Worm (Caenorhabditis elegans) whole organism, early embryonic: Measurements from ENCODE around the gene srlf-11.

Experiments used
- B0310.2 ChIP-seq: sonication (generic microtip); optimal IDR thresholded peaks from 2 replicates; lab custom pipeline; 2016; ENCODE audit warnings: mild to moderate bottlenecking, missing genetic modification characterization, missing compliant biosample characterization
- aly-1 ChIP-seq: sonication (generic microtip); optimal IDR thresholded peaks from 2 replicates; lab custom pipeline; 2016; ENCODE audit warnings: missing genetic modification characterization, missing compliant biosample characterization
- ama-1 ChIP-seq: fragments of 150-350 bp; optimal IDR thresholded peaks from 2 replicates; lab custom pipeline; 2014
- ceh-13 ChIP-seq: fragments of 200-800 bp; sonication (Bioruptor generic); optimal IDR thresholded peaks from 2 replicates; lab custom pipeline; 2018; ENCODE audit warnings: mild to moderate bottlenecking, missing genetic modification characterization, missing compliant biosample characterization
- ceh-36 ChIP-seq: sonication (generic microtip); optimal IDR thresholded peaks from 2 replicates; lab custom pipeline; 2016; ENCODE audit warnings: missing genetic modification characterization, inconsistent platforms, missing compliant biosample characterization
- flt-1 ChIP-seq: fragments of 200-800 bp; sonication (Bioruptor generic); IDR thresholded peaks from 2 replicates; pipeline ENCODE4 v1.3.6; 2022; ENCODE audit warnings: missing genetic modification characterization, missing compliant biosample characterization
- hmbx-1 ChIP-seq: sonication (generic microtip); optimal IDR thresholded peaks from 2 replicates; lab custom pipeline; 2016; ENCODE audit warnings: mild to moderate bottlenecking, missing genetic modification characterization, missing compliant biosample characterization
- hmg-4 ChIP-seq: fragments of 200-800 bp; sonication (Bioruptor generic); optimal IDR thresholded peaks from 2 replicates; lab custom pipeline; 2018; ENCODE audit warnings: mild to moderate bottlenecking, missing genetic modification characterization, missing compliant biosample characterization
- pes-1 ChIP-seq: fragments of 200-800 bp; sonication (Bioruptor generic); IDR thresholded peaks from 2 replicates; pipeline ENCODE4 v1.3.6; 2022; ENCODE audit warnings: missing genetic modification reagents, missing genetic modification characterization, missing compliant biosample characterization
- sea-1 ChIP-seq: fragments of 200-800 bp; sonication (Bioruptor generic); conservative IDR thresholded peaks from 2 replicates; pipeline ENCODE4 v1.3.6; 2022; ENCODE audit warnings: missing genetic modification characterization, missing compliant biosample characterization
- tbx-37 ChIP-seq: fragments of 200-800 bp; sonication (Bioruptor generic); conservative IDR thresholded peaks from 2 replicates; pipeline ENCODE4 v1.3.6; 2022; ENCODE audit warnings: missing genetic modification reagents, missing genetic modification characterization, missing compliant biosample characterization
- tra-4 ChIP-seq: sonication (generic microtip); optimal IDR thresholded peaks from 2 replicates; lab custom pipeline; 2017; ENCODE audit warnings: missing genetic modification characterization, missing compliant biosample characterization

DNA sequence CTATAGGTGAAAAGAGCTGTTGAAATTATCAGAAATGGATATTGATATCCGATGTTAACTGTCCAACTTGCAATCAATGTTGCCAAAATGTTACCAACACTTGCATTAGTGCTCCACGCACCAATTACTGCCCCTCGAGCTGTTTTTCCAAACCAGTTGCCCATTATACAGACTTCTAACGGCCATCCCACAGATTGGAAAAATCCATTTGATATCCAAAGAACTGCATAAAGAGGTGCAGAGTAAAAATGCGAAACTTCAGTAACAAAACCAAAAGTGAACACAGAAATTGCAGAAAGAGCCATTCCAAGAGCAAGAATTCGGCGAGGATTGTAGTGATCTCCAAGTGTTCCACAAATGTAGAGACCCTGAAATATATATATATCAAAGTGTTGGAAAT is 31.8 kb downstream of the srlf-11 start:
- TF ChIP-seq ceh-36 (tag; lab: Kevin White, UChicago), result no peak
- TF ChIP-seq sea-1, result no peak
- no peak for TF ChIP-seq hmg-4 (GFP tag; lab: Kevin White, UChicago)
- no peak for TF ChIP-seq tbx-37 (GFP tag; lab: Robert Waterston, UW)
- no peak for TF ChIP-seq B0310.2 (tag; lab: Kevin White, UChicago)
- TF ChIP-seq ama-1 (lab: Kevin White, UChicago), result no peak
- no peak for TF ChIP-seq tra-4 (tag; lab: Kevin White, UChicago)
- TF ChIP-seq ceh-13 (GFP tag; lab: Kevin White, UChicago), result no peak
- TF ChIP-seq pes-1 (GFP tag; lab: Robert Waterston, UW), result no peak
- TF ChIP-seq aly-1 (tag; lab: Kevin White, UChicago), result no peak
- no peak for TF ChIP-seq flt-1 (GFP tag; lab: Robert Waterston, UW)
- no peak for TF ChIP-seq hmbx-1 (tag; lab: Kevin White, UChicago)
